In the genomic region with DNA sequence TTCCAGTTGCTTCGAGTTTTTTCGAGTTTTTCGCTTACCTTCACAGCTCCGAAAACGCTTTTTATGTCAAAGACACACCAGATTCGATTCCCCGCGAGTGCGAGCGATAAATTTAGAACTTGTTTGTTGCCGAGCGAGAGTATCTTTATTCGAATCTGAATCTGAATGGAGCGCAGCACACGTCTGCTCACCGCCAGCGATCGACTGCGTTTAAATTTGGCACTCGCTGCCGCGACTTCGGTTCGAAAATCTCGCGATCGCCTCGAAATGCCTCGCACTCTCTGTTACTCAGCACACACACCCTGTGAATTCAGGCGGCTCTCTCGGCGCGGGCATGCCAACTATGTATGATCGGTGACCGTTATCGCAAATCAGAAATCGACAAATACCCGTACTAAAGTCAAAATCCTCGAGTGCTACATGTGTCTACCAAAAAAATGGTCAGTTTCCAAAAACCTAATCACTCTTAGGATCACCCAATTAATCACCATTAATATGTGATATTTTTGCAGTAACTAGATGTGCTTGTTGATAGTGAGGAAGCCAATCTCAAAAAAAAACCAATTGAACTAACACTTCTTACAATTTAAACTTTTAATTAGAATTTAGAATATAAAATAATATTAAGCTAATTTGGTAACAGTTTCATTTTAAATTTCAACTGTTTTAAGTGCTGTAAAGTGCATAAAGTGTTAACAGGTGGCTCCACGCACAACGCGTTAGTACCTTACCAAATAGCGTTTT, we compare ENCODE assay signal across 2 fruit fly cellular contexts.
TF ChIP-seq lines count a peak whose summit lies in the region.

A gene (minus strand): TSS at position 216 of the 744 bp plus-strand sequence.

TF ChIP-seq in whole organism, embryonic, 481 proteins besides CTCF, POLR2A, EP300 and RAD21 (continued from another document and continues in another):
- no peak; the same call in 1 of the 2 replicates for TF ChIP-seq CG6272 (GFP tag; IDR thresholded peaks at IDR 0.05; lab: Robert Waterston, UW)
- no peak for TF ChIP-seq unc-4 (GFP tag; IDR thresholded peaks at IDR 0.05; lab: Robert Waterston, UW; ENCODE audit: partially characterized antibody)
- no peak for TF ChIP-seq ara (GFP tag; IDR thresholded peaks at IDR 0.05; lab: Robert Waterston, UW)
- peak; percentile 21 for TF ChIP-seq MESR4 (GFP tag; optimal IDR thresholded peaks at IDR 0.05; lab: Kevin White, UChicago)
- TF ChIP-seq MBD-R2 (GFP tag; IDR thresholded peaks at IDR 0.05; lab: Robert Waterston, UW), result no peak
- peak; percentile 98 for TF ChIP-seq scrt (GFP tag; optimal IDR thresholded peaks at IDR 0.05; lab: Kevin White, UChicago)
- TF ChIP-seq pita (GFP tag; optimal IDR thresholded peaks at IDR 0.05; lab: Kevin White, UChicago), result no peak
- peak; percentile 18 for TF ChIP-seq sug (tag; optimal IDR thresholded peaks at IDR 0.05; lab: Kevin White, UChicago)
- TF ChIP-seq fru (optimal IDR thresholded peaks at IDR 0.05; lab: Kevin White, UChicago), result no peak
- TF ChIP-seq CG12236 (GFP tag; optimal IDR thresholded peaks at IDR 0.05; lab: Kevin White, UChicago), result no peak
- TF ChIP-seq Dip2 (GFP tag; IDR thresholded peaks at IDR 0.05; lab: Robert Waterston, UW), result no peak
- no peak for TF ChIP-seq lilli (GFP tag; optimal IDR thresholded peaks at IDR 0.05; lab: Kevin White, UChicago)
- no peak for TF ChIP-seq dmrt11E (tag; optimal IDR thresholded peaks at IDR 0.05; lab: Kevin White, UChicago)
- TF ChIP-seq HLH4C (GFP tag; IDR thresholded peaks at IDR 0.05; lab: Robert Waterston, UW; ENCODE audit: partially characterized antibody), result no peak
- peak; percentile 68; the same call in 1 of the 2 replicates for TF ChIP-seq Adf1 (GFP tag; IDR thresholded peaks at IDR 0.05; lab: Robert Waterston, UW)
- TF ChIP-seq CG3407 (GFP tag; optimal IDR thresholded peaks at IDR 0.05; lab: Kevin White, UChicago), result no peak
- peak; percentile 62 for TF ChIP-seq Ets97D (GFP tag; optimal IDR thresholded peaks at IDR 0.05; lab: Kevin White, UChicago)
- no peak for TF ChIP-seq az2 (GFP tag; optimal IDR thresholded peaks at IDR 0.05; lab: Kevin White, UChicago)
- peak; percentile 51; the same call in 1 of the 3 replicates for TF ChIP-seq Dbx (GFP tag; IDR thresholded peaks at IDR 0.05; lab: Robert Waterston, UW)
- no peak; the same call in 1 of the 2 replicates for TF ChIP-seq CG6689 (GFP tag; IDR thresholded peaks at IDR 0.05; lab: Robert Waterston, UW)
- TF ChIP-seq ac (GFP tag; optimal IDR thresholded peaks at IDR 0.05; lab: Kevin White, UChicago), result no peak
- no peak for TF ChIP-seq Doc3 (GFP tag; IDR thresholded peaks at IDR 0.05; lab: Robert Waterston, UW; ENCODE audit: partially characterized antibody)
- peak; percentile 97 for TF ChIP-seq Myb (GFP tag; optimal IDR thresholded peaks at IDR 0.05; lab: Kevin White, UChicago)
- TF ChIP-seq Usf (GFP tag; optimal IDR thresholded peaks at IDR 0.05; lab: Kevin White, UChicago), result no peak
- no peak for TF ChIP-seq CG17829 (tag; optimal IDR thresholded peaks at IDR 0.05; lab: Kevin White, UChicago)
- peak; percentile 56 for TF ChIP-seq CG30403 (GFP tag; optimal IDR thresholded peaks at IDR 0.05; lab: Kevin White, UChicago)
- TF ChIP-seq Opbp (GFP tag; IDR thresholded peaks at IDR 0.05; lab: Robert Waterston, UW; ENCODE audit: partially characterized antibody), result peak; percentile 65; the same call in 2 of the 3 replicates
- peak; percentile 41 for TF ChIP-seq Meics (GFP tag; optimal IDR thresholded peaks at IDR 0.05; lab: Kevin White, UChicago)
- TF ChIP-seq sna (GFP tag; IDR thresholded peaks at IDR 0.05; lab: Robert Waterston, UW; ENCODE audit: partially characterized antibody), result no peak
- TF ChIP-seq CG5245 (GFP tag; optimal IDR thresholded peaks at IDR 0.05; lab: Kevin White, UChicago), result no peak
- TF ChIP-seq sisA (GFP tag; IDR thresholded peaks at IDR 0.05; lab: Robert Waterston, UW), result no peak
- TF ChIP-seq CG3847 (GFP tag; IDR thresholded peaks at IDR 0.05; lab: Robert Waterston, UW), result no peak; the same call in none of the 2 replicates
- peak; percentile 55 for TF ChIP-seq phol (tag; optimal IDR thresholded peaks at IDR 0.05; lab: Kevin White, UChicago)
- no peak for TF ChIP-seq sc (optimal IDR thresholded peaks at IDR 0.05; lab: Kevin White, UChicago)
- TF ChIP-seq sc (GFP tag; optimal IDR thresholded peaks at IDR 0.05; lab: Kevin White, UChicago), result peak; percentile 4
- TF ChIP-seq corto (GFP tag; optimal IDR thresholded peaks at IDR 0.05; lab: Kevin White, UChicago), result peak; percentile 14
- peak; percentile 59; the same call in 1 of the 2 replicates for TF ChIP-seq CG14014 (GFP tag; IDR thresholded peaks at IDR 0.05; lab: Robert Waterston, UW)
- no peak for TF ChIP-seq jing (GFP tag; optimal IDR thresholded peaks at IDR 0.05; lab: Kevin White, UChicago)
- TF ChIP-seq CG7839 (tag; optimal IDR thresholded peaks at IDR 0.05; lab: Kevin White, UChicago), result peak; percentile 1
- peak; percentile 25 for TF ChIP-seq lab (GFP tag; optimal IDR thresholded peaks at IDR 0.05; lab: Kevin White, UChicago)
- TF ChIP-seq rib (GFP tag; IDR thresholded peaks at IDR 0.05; lab: Robert Waterston, UW), result peak; percentile 81
- TF ChIP-seq dan (GFP tag; IDR thresholded peaks at IDR 0.05; lab: Robert Waterston, UW), result no peak
- TF ChIP-seq Gsc (GFP tag; IDR thresholded peaks at IDR 0.05; lab: Robert Waterston, UW), result no peak
- TF ChIP-seq HLH54F (GFP tag; optimal IDR thresholded peaks at IDR 0.05; lab: Kevin White, UChicago), result peak; percentile 33
- peak; percentile 26; the same call in 1 of the 2 replicates for TF ChIP-seq CG42726 (GFP tag; IDR thresholded peaks at IDR 0.05; lab: Robert Waterston, UW; ENCODE audit: partially characterized antibody)
- no peak for TF ChIP-seq Rx (GFP tag; IDR thresholded peaks at IDR 0.05; lab: Robert Waterston, UW)
- TF ChIP-seq CG2712 (tag; optimal IDR thresholded peaks at IDR 0.05; lab: Kevin White, UChicago), result no peak
- TF ChIP-seq CG11247 (GFP tag; IDR thresholded peaks at IDR 0.05; lab: Robert Waterston, UW), result peak; percentile 46
- no peak for TF ChIP-seq eve (GFP tag; optimal IDR thresholded peaks at IDR 0.05; lab: Kevin White, UChicago)
- TF ChIP-seq CG10209 (GFP tag; optimal IDR thresholded peaks at IDR 0.05; lab: Kevin White, UChicago), result no peak
- TF ChIP-seq CG9609 (GFP tag; optimal IDR thresholded peaks at IDR 0.05; lab: Kevin White, UChicago), result no peak
- peak; percentile 60 for TF ChIP-seq al (GFP tag; IDR thresholded peaks at IDR 0.05; lab: Robert Waterston, UW)
- no peak for TF ChIP-seq gt (GFP tag; IDR thresholded peaks at IDR 0.05; lab: Robert Waterston, UW)
- no peak for TF ChIP-seq tio (GFP tag; optimal IDR thresholded peaks at IDR 0.05; lab: Kevin White, UChicago)
- TF ChIP-seq shn (GFP tag; optimal IDR thresholded peaks at IDR 0.05; lab: Kevin White, UChicago), result no peak
- peak; percentile 67 for TF ChIP-seq CG34376 (GFP tag; optimal IDR thresholded peaks at IDR 0.05; lab: Kevin White, UChicago)
- TF ChIP-seq eyg (GFP tag; optimal IDR thresholded peaks at IDR 0.05; lab: Kevin White, UChicago), result no peak
- peak; percentile 97 for TF ChIP-seq D19B (GFP tag; optimal IDR thresholded peaks at IDR 0.05; lab: Kevin White, UChicago)
- no peak for TF ChIP-seq C15 (GFP tag; IDR thresholded peaks at IDR 0.05; lab: Robert Waterston, UW)
- TF ChIP-seq zfh2 (GFP tag; optimal IDR thresholded peaks at IDR 0.05; lab: Kevin White, UChicago), result no peak
- no peak for TF ChIP-seq CG14965 (GFP tag; optimal IDR thresholded peaks at IDR 0.05; lab: Kevin White, UChicago; ENCODE audit: borderline replicate concordance)

TF ChIP-seq in whole organism, prepupa, 60 proteins besides CTCF, POLR2A, EP300 and RAD21 (continued from another document):
- no peak for TF ChIP-seq CG3032 (tag; optimal IDR thresholded peaks at IDR 0.05; lab: Kevin White, UChicago)
